Worm (Caenorhabditis elegans): ENCODE data around the gene gly-8.
A peak's percentile ranks its signal among the peaks of the same experiment; 100 is the strongest.

The gly-8 gene

ce11 chrIII:11660736-11661135 is 35.7 kb downstream of the gly-8 start:
- no peak for TF ChIP-seq lin-38 (GFP tag; IDR thresholded peaks at IDR 0.05)
- TF ChIP-seq hlh-11 (tag; optimal IDR thresholded peaks at IDR 0.05), result peak; percentile 20
- TF ChIP-seq hlh-30 (tag; optimal IDR thresholded peaks at IDR 0.05; ENCODE audit: insufficient read depth), result peak; percentile 20
- no peak for TF ChIP-seq mxl-2 (GFP tag; conservative IDR thresholded peaks at IDR 0.05)
- TF ChIP-seq lir-3 (tag; optimal IDR thresholded peaks at IDR 0.05), result no peak
- TF ChIP-seq mep-1 (tag; optimal IDR thresholded peaks at IDR 0.05), result peak; percentile 24
- no peak for TF ChIP-seq lim-7 (GFP tag; IDR thresholded peaks at IDR 0.05)
- no peak for TF ChIP-seq madf-5 (GFP tag; IDR thresholded peaks at IDR 0.05)
- no peak for TF ChIP-seq lin-13 (GFP tag; optimal IDR thresholded peaks at IDR 0.05)
- TF ChIP-seq lsy-2 (tag; optimal IDR thresholded peaks at IDR 0.05), result peak in 1 of 2 experiments; percentile 33
- 0 out of 2 replicates have a peak, but pooled peaks have one; percentile 25 for TF ChIP-seq hmg-1.1 (GFP tag; IDR thresholded peaks at IDR 0.05)
- TF ChIP-seq unc-62 (GFP tag; optimal IDR thresholded peaks at IDR 0.05 in 1 of 2), result peak in 1 of 2 experiments; percentile 99
- TF ChIP-seq unc-62 (tag; optimal IDR thresholded peaks at IDR 0.05), result no peak
- no peak for TF ChIP-seq ces-1 (GFP tag; optimal IDR thresholded peaks at IDR 0.05)

DNA sequence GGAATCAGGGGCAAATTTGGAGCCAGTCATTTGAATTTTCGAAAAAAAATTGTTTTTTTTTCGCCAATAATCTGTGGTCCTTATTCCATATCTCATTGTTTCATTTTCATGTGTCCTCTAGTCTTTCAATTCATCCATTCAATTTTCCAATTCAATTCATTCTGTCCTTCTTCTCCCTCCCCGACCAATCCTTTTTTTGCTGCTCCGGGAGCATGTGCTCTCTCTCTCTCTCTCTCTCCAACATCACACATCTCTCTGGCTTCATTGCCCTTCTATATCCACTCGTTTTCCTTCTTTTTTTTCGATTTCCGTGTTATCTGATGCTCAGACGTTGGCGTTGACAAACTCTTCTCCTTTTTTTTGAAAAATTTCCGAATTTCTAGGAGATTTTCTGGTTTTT is 38.4 kb downstream of the gly-8 start:
- TF ChIP-seq pqm-1 (tag; optimal IDR thresholded peaks at IDR 0.05), result no peak
- TF ChIP-seq hmg-1.1 (GFP tag; IDR thresholded peaks at IDR 0.05), result 0 out of 2 replicates have a peak, but pooled peaks have one; percentile 42
- TF ChIP-seq daf-16 (GFP tag; optimal IDR thresholded peaks at IDR 0.05), result no peak
- TF ChIP-seq daf-16 (tag; optimal IDR thresholded peaks at IDR 0.05), result no peak
- TF ChIP-seq hif-1 (tag; optimal IDR thresholded peaks at IDR 0.05), result no peak
- no peak for TF ChIP-seq daf-19 (GFP tag; conservative IDR thresholded peaks at IDR 0.05)
- no peak for TF ChIP-seq attf-4 (tag; optimal IDR thresholded peaks at IDR 0.05)
- no peak for TF ChIP-seq vab-7 (GFP tag; IDR thresholded peaks at IDR 0.05)
- TF ChIP-seq mxl-3 (GFP tag; optimal IDR thresholded peaks at IDR 0.05), result no peak
- no peak for TF ChIP-seq F26F4.8 (GFP tag; conservative IDR thresholded peaks at IDR 0.05)
- peak; percentile 20 for TF ChIP-seq fkh-10 (GFP tag; optimal IDR thresholded peaks at IDR 0.05)
- TF ChIP-seq zip-2 (tag; optimal IDR thresholded peaks at IDR 0.05), result no peak
- TF ChIP-seq saeg-2 (GFP tag; IDR thresholded peaks at IDR 0.05), result no peak
- no peak for TF ChIP-seq ztf-7 (tag; optimal IDR thresholded peaks at IDR 0.05)
- TF ChIP-seq ceh-44 (GFP tag; IDR thresholded peaks at IDR 0.05), result no peak
- TF ChIP-seq hlh-30 (tag; optimal IDR thresholded peaks at IDR 0.05; ENCODE audit: insufficient read depth), result peak; percentile 1
- TF ChIP-seq mdt-29 (GFP tag; IDR thresholded peaks at IDR 0.05), result no peak
- no peak for TF ChIP-seq lin-13 (GFP tag; optimal IDR thresholded peaks at IDR 0.05)
- no peak for TF ChIP-seq nhr-10 (tag; optimal IDR thresholded peaks at IDR 0.05)
- TF ChIP-seq duxl-1 (tag; optimal IDR thresholded peaks at IDR 0.05; ENCODE audit: poor library complexity), result no peak
- no peak for TF ChIP-seq Y75B8A.6 (GFP tag; IDR thresholded peaks at IDR 0.05)
- TF ChIP-seq lsy-2 (tag; optimal IDR thresholded peaks at IDR 0.05), result peak in 1 of 2 experiments; percentile 1
- peak; percentile 98 for TF ChIP-seq aha-1 (tag)
- TF ChIP-seq dve-1 (tag; optimal IDR thresholded peaks at IDR 0.05; ENCODE audit: insufficient read depth), result no peak
- no peak for TF ChIP-seq mdl-1 (tag; optimal IDR thresholded peaks at IDR 0.05)
- TF ChIP-seq nhr-25 (tag; optimal IDR thresholded peaks at IDR 0.05; ENCODE audit: borderline replicate concordance, insufficient read depth), result no peak
- no peak for TF ChIP-seq lin-39 (tag; optimal IDR thresholded peaks at IDR 0.05)

ce11 chrIII:11666819-11667218 is 41.8 kb downstream of the gly-8 start:
- TF ChIP-seq hlh-11 (tag; optimal IDR thresholded peaks at IDR 0.05) (no peak), F49E8.2 (tag; optimal IDR thresholded peaks at IDR 0.05; ENCODE audit: borderline replicate concordance) (no peak), nhr-237 (tag; optimal IDR thresholded peaks at IDR 0.05) (no peak), nhr-102 (tag; optimal IDR thresholded peaks at IDR 0.05) (no peak), aha-1 (tag) (peak; percentile 38), unc-62 (GFP tag; optimal IDR thresholded peaks at IDR 0.05 in 1 of 2) (peak in 1 of 2 experiments; percentile 11), unc-62 (tag; optimal IDR thresholded peaks at IDR 0.05) (no peak), nhr-28 (tag; optimal IDR thresholded peaks at IDR 0.05) (peak; percentile 26)

Data from whole organism, L4 larva.